Worm (Caenorhabditis elegans): ENCODE results near the gene adt-3.

The adt-3 gene

ce11 chrX:3945681-3946080, 14.2 kb downstream of the adt-3 start (continued):
- TF ChIP-seq pha-4 (GFP tag; IDR thresholded peaks at IDR 0.05) (peak; percentile 55; the same call in 1 of the 2 replicates), pha-4 (tag; optimal IDR thresholded peaks at IDR 0.05) (no peak), hlh-30 (tag; optimal IDR thresholded peaks at IDR 0.05; ENCODE audit: insufficient read depth) (peak; percentile 64), dpl-1 (GFP tag; optimal IDR thresholded peaks at IDR 0.05) (no peak), nhr-10 (tag; optimal IDR thresholded peaks at IDR 0.05) (no peak), php-3 (GFP tag; IDR thresholded peaks at IDR 0.05) (0 out of 2 replicates have a peak, but pooled peaks have one; percentile 48), egl-27 (tag; optimal IDR thresholded peaks at IDR 0.05) (no peak), daf-16 (GFP tag; optimal IDR thresholded peaks at IDR 0.05) (no peak), daf-16 (tag; optimal IDR thresholded peaks at IDR 0.05) (peak; percentile 1), ama-1 (optimal IDR thresholded peaks at IDR 0.05) (no peak), mxl-3 (GFP tag; optimal IDR thresholded peaks at IDR 0.05) (peak; percentile 59), vab-7 (GFP tag; IDR thresholded peaks at IDR 0.05) (peak; percentile 50; the same call in 1 of the 2 replicates), ceh-62 (tag; optimal IDR thresholded peaks at IDR 0.05) (no peak), saeg-2 (GFP tag; IDR thresholded peaks at IDR 0.05) (no peak), aha-1 (tag) (peak; percentile 55), attf-4 (tag; optimal IDR thresholded peaks at IDR 0.05) (no peak), zfp-2 (tag; optimal IDR thresholded peaks at IDR 0.05) (no peak), nhr-11 (tag; optimal IDR thresholded peaks at IDR 0.05) (peak; percentile 61), Y5F2A.4 (GFP tag; optimal IDR thresholded peaks at IDR 0.05) (no peak), hlh-11 (tag; optimal IDR thresholded peaks at IDR 0.05) (peak; percentile 67), nhr-77 (tag; optimal IDR thresholded peaks at IDR 0.05) (no peak)

- TF ChIP-seq T26A8.4 (GFP tag; IDR thresholded peaks at IDR 0.05) = no peak
- peak; percentile 65 for TF ChIP-seq pqm-1 (tag; optimal IDR thresholded peaks at IDR 0.05)
- no peak for TF ChIP-seq snpc-1.2 (GFP tag; IDR thresholded peaks at IDR 0.05)
- no peak for TF ChIP-seq Y75B8A.6 (GFP tag; IDR thresholded peaks at IDR 0.05)
- peak; percentile 41 for TF ChIP-seq hlh-11 (tag; optimal IDR thresholded peaks at IDR 0.05)
- TF ChIP-seq T20F7.1 (GFP tag; optimal IDR thresholded peaks at IDR 0.05) = no peak
- no peak for TF ChIP-seq mdt-29 (GFP tag; IDR thresholded peaks at IDR 0.05)
- no peak for TF ChIP-seq attf-4 (tag; optimal IDR thresholded peaks at IDR 0.05)
- TF ChIP-seq nhr-76 (tag; optimal IDR thresholded peaks at IDR 0.05) = no peak
- TF ChIP-seq dmd-6 (GFP tag; IDR thresholded peaks at IDR 0.05) = peak; percentile 47
- no peak for TF ChIP-seq daf-16 (GFP tag; optimal IDR thresholded peaks at IDR 0.05)
- TF ChIP-seq daf-16 (tag; optimal IDR thresholded peaks at IDR 0.05) = peak; percentile 71
- TF ChIP-seq dve-1 (tag; optimal IDR thresholded peaks at IDR 0.05; ENCODE audit: insufficient read depth) = peak; percentile 37
- peak; percentile 1 for TF ChIP-seq ceh-28 (tag; optimal IDR thresholded peaks at IDR 0.05)
- TF ChIP-seq tra-1 (GFP tag; IDR thresholded peaks at IDR 0.05) = 0 out of 2 replicates have a peak, but pooled peaks have one; percentile 43
- no peak for TF ChIP-seq nhr-102 (tag; optimal IDR thresholded peaks at IDR 0.05)
- TF ChIP-seq nhr-25 (tag; optimal IDR thresholded peaks at IDR 0.05; ENCODE audit: borderline replicate concordance, insufficient read depth) = no peak
- TF ChIP-seq lin-13 (GFP tag; optimal IDR thresholded peaks at IDR 0.05) = no peak
- no peak for TF ChIP-seq pha-4 (GFP tag; IDR thresholded peaks at IDR 0.05)
- no peak for TF ChIP-seq pha-4 (tag; optimal IDR thresholded peaks at IDR 0.05)
- no peak for TF ChIP-seq lin-39 (tag; optimal IDR thresholded peaks at IDR 0.05)
- TF ChIP-seq nhr-28 (tag; optimal IDR thresholded peaks at IDR 0.05) = peak; percentile 40
Observed at ce11 chrX:3949026-3949425, 17.6 kb downstream of the adt-3 start.

- TF ChIP-seq aha-1 (tag) = no peak
- TF ChIP-seq lim-7 (GFP tag; IDR thresholded peaks at IDR 0.05) = no peak
- no peak for TF ChIP-seq Y48G9A.11 (GFP tag; IDR thresholded peaks at IDR 0.05)
- TF ChIP-seq sdz-12 (GFP tag; optimal IDR thresholded peaks at IDR 0.05) = no peak
- TF ChIP-seq unc-39 (tag; optimal IDR thresholded peaks at IDR 0.05) = no peak
- no peak for TF ChIP-seq zag-1 (tag; optimal IDR thresholded peaks at IDR 0.05)
- no peak for TF ChIP-seq jun-1 (tag; optimal IDR thresholded peaks at IDR 0.05)
- TF ChIP-seq madf-9 (GFP tag; conservative IDR thresholded peaks at IDR 0.05) = no peak
- no peak for TF ChIP-seq unc-130 (GFP tag; optimal IDR thresholded peaks at IDR 0.05)
- TF ChIP-seq nhr-76 (tag; optimal IDR thresholded peaks at IDR 0.05) = no peak
- no peak for TF ChIP-seq vab-7 (GFP tag; IDR thresholded peaks at IDR 0.05)
- TF ChIP-seq nhr-28 (tag; optimal IDR thresholded peaks at IDR 0.05) = no peak
- no peak for TF ChIP-seq madf-5 (GFP tag; IDR thresholded peaks at IDR 0.05)
- no peak for TF ChIP-seq Y105C5A.15 (GFP tag; IDR thresholded peaks at IDR 0.05)
- no peak for TF ChIP-seq arid-1 (GFP tag; conservative IDR thresholded peaks at IDR 0.05)
- no peak for TF ChIP-seq F26F4.8 (GFP tag; conservative IDR thresholded peaks at IDR 0.05)
- TF ChIP-seq rbr-2 (tag; optimal IDR thresholded peaks at IDR 0.05) = no peak
- no peak for TF ChIP-seq lsy-2 (tag; optimal IDR thresholded peaks at IDR 0.05)
Observed at ce11 chrX:3949763-3950162, 18.3 kb downstream of the adt-3 start.
